Fruit fly (Drosophila melanogaster) whole organism, prepupa: ENCODE measurements around the gene APC4.
A peak's percentile ranks its signal among the peaks of the same experiment; 100 is the strongest.

ENCODE experiments used
- CG10631 ChIP-seq: fragments of 200-800 bp; sonication (Bioruptor generic); optimal IDR thresholded peaks from 2 replicates; lab custom pipeline; 2016; ENCODE audit warnings: missing biosample characterization, missing genetic modification characterization
- CG11762 ChIP-seq: fragments of 200-800 bp; sonication (Bioruptor generic); optimal IDR thresholded peaks from 3 replicates; lab custom pipeline; 2016; ENCODE audit warnings: missing biosample characterization, missing genetic modification characterization; ENCODE audit not compliant: insufficient read depth
- CG11902 ChIP-seq: fragments of 200-800 bp; sonication (Bioruptor generic); optimal IDR thresholded peaks from 3 replicates; lab custom pipeline; 2016; ENCODE audit warnings: missing biosample characterization, missing genetic modification characterization
- CG16779 ChIP-seq: fragments of 200-800 bp; sonication (Bioruptor generic); optimal IDR thresholded peaks from 3 replicates; lab custom pipeline; 2017; ENCODE audit warnings: missing biosample characterization, mild to moderate bottlenecking, missing genetic modification characterization
- CG3032 ChIP-seq: fragments of 200-800 bp; optimal IDR thresholded peaks from 2 replicates; lab custom pipeline; 2019; ENCODE audit warnings: missing biosample characterization, mild to moderate bottlenecking, missing genetic modification characterization, moderate library complexity
- CG31627 ChIP-seq: fragments of 200-800 bp; sonication (Bioruptor generic); optimal IDR thresholded peaks from 3 replicates; lab custom pipeline; 2016; ENCODE audit warnings: missing biosample characterization, missing genetic modification characterization
- CG34406 ChIP-seq: fragments of 200-800 bp; sonication (Bioruptor generic); optimal IDR thresholded peaks from 3 replicates; lab custom pipeline; 2016; ENCODE audit warnings: missing biosample characterization, missing genetic modification characterization
- CG3919 ChIP-seq: fragments of 200-800 bp; sonication (Bioruptor generic); optimal IDR thresholded peaks from 3 replicates; lab custom pipeline; 2016; ENCODE audit warnings: missing biosample characterization, missing genetic modification characterization
- CG4318 ChIP-seq: fragments of 200-800 bp; sonication (Bioruptor generic); optimal IDR thresholded peaks from 3 replicates; lab custom pipeline; 2017; ENCODE audit warnings: missing biosample characterization, mild to moderate bottlenecking, missing genetic modification characterization
- CG6163 ChIP-seq: fragments of 200-800 bp; sonication (Bioruptor generic); IDR thresholded peaks from 3 replicates; pipeline ENCODE4 v1.3.6; 2022; ENCODE audit warnings: missing biosample characterization, missing genetic modification characterization
- CG6276 ChIP-seq: fragments of 200-800 bp; sonication (Bioruptor generic); optimal IDR thresholded peaks from 2 replicates; lab custom pipeline; 2017; ENCODE audit warnings: missing biosample characterization, mild to moderate bottlenecking, missing genetic modification characterization
- CG6792 ChIP-seq: fragments of 200-800 bp; sonication (Bioruptor generic); optimal IDR thresholded peaks from 3 replicates; lab custom pipeline; 2016; ENCODE audit warnings: missing biosample characterization, missing genetic modification characterization
- CG6808 ChIP-seq: fragments of 200-800 bp; sonication (Bioruptor generic); optimal IDR thresholded peaks from 3 replicates; lab custom pipeline; 2017; ENCODE audit warnings: missing biosample characterization, missing genetic modification characterization, mild to moderate bottlenecking, moderate library complexity, missing genetic modification reagents
- CG6854 ChIP-seq: fragments of 200-800 bp; sonication (Bioruptor generic); optimal IDR thresholded peaks from 2 replicates; lab custom pipeline; 2017; ENCODE audit warnings: missing biosample characterization, mild to moderate bottlenecking, missing genetic modification characterization
- CG7368 ChIP-seq: fragments of 200-800 bp; sonication (Bioruptor generic); optimal IDR thresholded peaks from 3 replicates; lab custom pipeline; 2016; ENCODE audit warnings: missing biosample characterization, missing genetic modification characterization
- CG8119 ChIP-seq: fragments of 200-800 bp; sonication (Bioruptor generic); IDR thresholded peaks from 3 replicates; pipeline ENCODE4 v1.3.6; 2022; ENCODE audit warnings: missing biosample characterization, missing genetic modification characterization
- CG8632 ChIP-seq: fragments of 200-800 bp; sonication (Bioruptor generic); optimal IDR thresholded peaks from 3 replicates; lab custom pipeline; 2016; ENCODE audit warnings: missing biosample characterization, missing genetic modification characterization
- CG9139 ChIP-seq: fragments of 200-800 bp; sonication (Bioruptor generic); optimal IDR thresholded peaks from 3 replicates; lab custom pipeline; 2017; ENCODE audit warnings: missing biosample characterization, mild to moderate bottlenecking, missing genetic modification characterization
- Eip75B ChIP-seq: fragments of 200-800 bp; sonication (Bioruptor generic); optimal IDR thresholded peaks from 3 replicates; lab custom pipeline; 2016; ENCODE audit warnings: missing biosample characterization, missing genetic modification characterization
- Eip78C ChIP-seq: fragments of 200-800 bp; sonication (Bioruptor generic); peaks from one replicate; lab custom pipeline; 2016; ENCODE audit warnings: missing biosample characterization, missing genetic modification characterization
- Eip93F ChIP-seq: fragments of 200-800 bp; sonication (Bioruptor generic); optimal IDR thresholded peaks from 2 replicates; lab custom pipeline; 2016; ENCODE audit warnings: missing biosample characterization, mild to moderate bottlenecking, missing genetic modification characterization
- Ets21C ChIP-seq: fragments of 200-800 bp; sonication (Bioruptor generic); optimal IDR thresholded peaks from 3 replicates; lab custom pipeline; 2016; ENCODE audit warnings: missing biosample characterization, missing genetic modification characterization
- Ets96B ChIP-seq: fragments of 200-800 bp; optimal IDR thresholded peaks from 2 replicates; lab custom pipeline; 2019; ENCODE audit warnings: missing biosample characterization, mild to moderate bottlenecking, missing genetic modification characterization, moderate library complexity
- Gug ChIP-seq: fragments of 200-800 bp; sonication (Bioruptor generic); IDR thresholded peaks from 2 replicates; pipeline ENCODE4 v1.3.6; 2022; ENCODE audit warnings: missing biosample characterization, missing genetic modification characterization
- Hr39 ChIP-seq: fragments of 200-800 bp; sonication (Bioruptor generic); optimal IDR thresholded peaks from 2 replicates; lab custom pipeline; 2016; ENCODE audit warnings: missing biosample characterization, missing genetic modification characterization
- Hr4 ChIP-seq: fragments of 200-800 bp; sonication (Bioruptor generic); optimal IDR thresholded peaks from 3 replicates; lab custom pipeline; 2016; ENCODE audit warnings: missing biosample characterization, missing genetic modification characterization
- Smox ChIP-seq: fragments of 200-800 bp; sonication (Bioruptor generic); optimal IDR thresholded peaks from 3 replicates; lab custom pipeline; 2016; ENCODE audit warnings: missing biosample characterization, missing genetic modification characterization
- Sox14 ChIP-seq: fragments of 200-800 bp; sonication (Bioruptor generic); optimal IDR thresholded peaks from 3 replicates; lab custom pipeline; 2016; ENCODE audit warnings: missing biosample characterization, missing genetic modification characterization
- Sox15 ChIP-seq: fragments of 200-800 bp; sonication (Bioruptor generic); optimal IDR thresholded peaks from 3 replicates; lab custom pipeline; 2016; ENCODE audit warnings: missing biosample characterization, missing genetic modification characterization
- achi ChIP-seq: fragments of 200-800 bp; sonication (Bioruptor generic); optimal IDR thresholded peaks from 3 replicates; lab custom pipeline; 2016; ENCODE audit warnings: missing biosample characterization, missing genetic modification characterization
- acj6 ChIP-seq: fragments of 200-800 bp; sonication (Bioruptor generic); optimal IDR thresholded peaks from 3 replicates; lab custom pipeline; 2016; ENCODE audit warnings: missing biosample characterization, missing genetic modification characterization
- dac ChIP-seq: fragments of 200-800 bp; sonication (Bioruptor generic); optimal IDR thresholded peaks from 2 replicates; lab custom pipeline; 2017; ENCODE audit warnings: missing biosample characterization, mild to moderate bottlenecking, missing genetic modification characterization
- dsx ChIP-seq: fragments of 200-800 bp; optimal IDR thresholded peaks from 3 replicates; lab custom pipeline; 2019; ENCODE audit warnings: missing biosample characterization, mild to moderate bottlenecking, missing genetic modification characterization, moderate library complexity; ENCODE audit not compliant: poor library complexity, severe bottlenecking
- eg ChIP-seq: fragments of 200-800 bp; sonication (Bioruptor generic); IDR thresholded peaks from 3 replicates; pipeline ENCODE4 v1.3.6; 2022; ENCODE audit warnings: missing biosample characterization, missing genetic modification characterization
- fd59A ChIP-seq: fragments of 200-800 bp; sonication (Bioruptor generic); optimal IDR thresholded peaks from 2 replicates; lab custom pipeline; 2017; ENCODE audit warnings: missing biosample characterization, mild to moderate bottlenecking, missing genetic modification characterization, missing genetic modification reagents
- lz ChIP-seq: fragments of 200-800 bp; sonication (Bioruptor generic); optimal IDR thresholded peaks from 3 replicates; lab custom pipeline; 2016; ENCODE audit warnings: missing biosample characterization, missing genetic modification characterization
- ss ChIP-seq, 2 experiments: fragments of 200-800 bp; sonication (Bioruptor generic); optimal IDR thresholded peaks; 2 replicates in 1 of 2; 3 replicates in 1 of 2; lab custom pipeline; 2017 to 2018; ENCODE audit warnings: mild to moderate bottlenecking in 2 of 2, missing biosample characterization in 2 of 2, missing genetic modification characterization in 2 of 2, moderate library complexity in 1 of 2
- svp ChIP-seq: fragments of 200-800 bp; sonication (Bioruptor generic); peaks from one replicate; lab custom pipeline; 2016; ENCODE audit warnings: missing biosample characterization, missing genetic modification characterization
- topi ChIP-seq: fragments of 200-800 bp; sonication (Bioruptor generic); optimal IDR thresholded peaks from 3 replicates; lab custom pipeline; 2016; ENCODE audit warnings: missing biosample characterization, missing genetic modification characterization
- vri ChIP-seq: fragments of 200-800 bp; sonication (Bioruptor generic); optimal IDR thresholded peaks from 3 replicates; lab custom pipeline; 2016; ENCODE audit warnings: missing biosample characterization, mild to moderate bottlenecking, missing genetic modification characterization

The APC4 gene

dm6 chrX:9075641-9076324, 6.9 kb upstream of the APC4 start (continued):
- TF ChIP-seq ss (GFP tag; optimal IDR thresholded peaks at IDR 0.05; lab: Kevin White, UChicago): peak in 1 of 2 experiments; percentile 70
- TF ChIP-seq CG16779 (tag; lab: Kevin White, UChicago): peak; percentile 46
- TF ChIP-seq Gug (GFP tag; lab: Robert Waterston, UW): no peak; the same call in 1 of the 2 replicates
- TF ChIP-seq topi (GFP tag; lab: Kevin White, UChicago): peak; percentile 70
- no peak for TF ChIP-seq CG6854 (GFP tag; lab: Kevin White, UChicago)
- TF ChIP-seq Sox14 (GFP tag; lab: Kevin White, UChicago): peak; percentile 64
- TF ChIP-seq Ets21C (GFP tag; lab: Kevin White, UChicago): peak; percentile 42
- TF ChIP-seq eg: peak; percentile 59; the same call in 2 of the 3 replicates
- TF ChIP-seq Smox (GFP tag; lab: Kevin White, UChicago): peak; percentile 66
- TF ChIP-seq CG6276 (GFP tag; lab: Kevin White, UChicago): peak; percentile 58
- TF ChIP-seq CG11902 (GFP tag; lab: Kevin White, UChicago): peak; percentile 53
- no peak for TF ChIP-seq Ets96B
- peak; percentile 70 for TF ChIP-seq lz
- TF ChIP-seq dac (GFP tag; lab: Kevin White, UChicago): peak; percentile 27
- TF ChIP-seq CG6792 (GFP tag; lab: Kevin White, UChicago): peak; percentile 54
- TF ChIP-seq Sox15: peak; percentile 61
- TF ChIP-seq CG11762 (GFP tag; lab: Kevin White, UChicago): peak; percentile 68
- peak; percentile 66 for TF ChIP-seq CG34406 (GFP tag; lab: Kevin White, UChicago)
- TF ChIP-seq CG6808 (GFP tag; lab: Kevin White, UChicago): peak; percentile 70
- peak; percentile 61 for TF ChIP-seq CG8632
- TF ChIP-seq Eip78C (GFP tag; lab: Kevin White, UChicago): peak; percentile 92
- peak; percentile 53 for TF ChIP-seq CG7368 (GFP tag; lab: Kevin White, UChicago)
- peak; percentile 50 for TF ChIP-seq CG4318
- peak; percentile 66 for TF ChIP-seq Hr39 (GFP tag; lab: Kevin White, UChicago)
- TF ChIP-seq fd59A (GFP tag; lab: Kevin White, UChicago): peak; percentile 34
- peak; percentile 88 for TF ChIP-seq svp (GFP tag; lab: Kevin White, UChicago)

DNA sequence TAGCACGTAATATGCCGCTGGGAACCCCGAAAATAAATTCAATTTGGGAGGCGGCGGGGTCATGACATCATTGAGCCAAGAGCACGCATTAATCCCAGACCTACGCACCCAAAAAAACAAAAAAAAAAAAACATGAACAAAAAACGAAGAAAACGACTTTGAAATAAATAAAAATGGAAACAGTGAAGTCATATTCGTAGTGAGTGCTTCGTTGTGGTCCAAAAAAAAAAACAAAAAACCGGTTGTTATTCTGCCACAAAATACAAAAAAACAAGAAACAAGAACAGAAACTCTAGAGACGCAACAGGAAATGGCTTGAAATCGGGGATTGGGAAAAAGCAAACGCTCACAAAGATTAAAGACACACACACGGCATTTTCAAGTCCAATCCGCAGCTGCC, 5.2 kb upstream of the APC4 start:
- TF ChIP-seq Eip75B (GFP tag; lab: Kevin White, UChicago) (no peak), CG10631 (GFP tag; lab: Kevin White, UChicago) (no peak), ss (GFP tag; optimal IDR thresholded peaks at IDR 0.05; lab: Kevin White, UChicago) (peak; percentile 81 to 82), CG6808 (GFP tag; lab: Kevin White, UChicago) (peak; percentile 46), Ets21C (GFP tag; lab: Kevin White, UChicago) (no peak), CG11762 (GFP tag; lab: Kevin White, UChicago) (no peak), achi (no peak), Eip78C (GFP tag; lab: Kevin White, UChicago) (peak; percentile 63), Sox15 (no peak), CG11902 (GFP tag; lab: Kevin White, UChicago) (no peak), Eip93F (no peak), dac (GFP tag; lab: Kevin White, UChicago) (no peak), eg (peak; percentile 48; the same call in 1 of the 3 replicates), CG3919 (GFP tag; lab: Kevin White, UChicago) (no peak), svp (GFP tag; lab: Kevin White, UChicago) (peak; percentile 56), CG8119 (GFP tag; lab: Robert Waterston, UW) (0 out of 3 replicates have a peak, but pooled peaks have one; percentile 33), Gug (GFP tag; lab: Robert Waterston, UW) (no peak), Hr4 (no peak), CG9139 (GFP tag; lab: Kevin White, UChicago) (peak; percentile 37), vri (GFP tag; lab: Kevin White, UChicago) (peak; percentile 37), acj6 (GFP tag; lab: Kevin White, UChicago) (no peak), CG8632 (peak; percentile 9), CG6276 (GFP tag; lab: Kevin White, UChicago) (no peak), dsx (GFP tag; lab: Kevin White, UChicago) (peak; percentile 53), CG16779 (tag; lab: Kevin White, UChicago) (peak; percentile 37), CG31627 (GFP tag; lab: Kevin White, UChicago) (no peak), CG6163 (GFP tag; lab: Robert Waterston, UW) (peak; percentile 57; the same call in 1 of the 3 replicates), CG3032 (peak; percentile 14), CG34406 (GFP tag; lab: Kevin White, UChicago) (no peak), topi (GFP tag; lab: Kevin White, UChicago) (no peak)
